Fruit fly (Drosophila melanogaster): ENCODE measurements around the gene hzg.

The hzg gene

dm6 chr3L:16050887-16051258, 46.3 kb upstream of the hzg start, which contains the start of gene Diap1 (continued):
- TF ChIP-seq Dek (tag; optimal IDR thresholded peaks at IDR 0.05) (no peak), mld (GFP tag; IDR thresholded peaks at IDR 0.05; ENCODE audit: partially characterized antibody) (peak; percentile 67; the same call in 2 of the 3 replicates), ken (GFP tag; IDR thresholded peaks at IDR 0.05) (no peak), unc-4 (GFP tag; IDR thresholded peaks at IDR 0.05; ENCODE audit: partially characterized antibody) (peak; percentile 88), CG8290 (GFP tag; optimal IDR thresholded peaks at IDR 0.05) (peak; percentile 72), CG8290 (tag; optimal IDR thresholded peaks at IDR 0.05) (peak in 1 of 2 experiments; percentile 59), CG13287 (GFP tag; IDR thresholded peaks at IDR 0.05; ENCODE audit: partially characterized antibody) (peak; percentile 94), sob (GFP tag; IDR thresholded peaks at IDR 0.05) (no peak), CG6272 (GFP tag; IDR thresholded peaks at IDR 0.05) (0 out of 2 replicates have a peak, but pooled peaks have one; percentile 31), CG17328 (GFP tag; IDR thresholded peaks at IDR 0.05) (no peak), zen2 (GFP tag; IDR thresholded peaks at IDR 0.05; ENCODE audit: partially characterized antibody) (peak; percentile 91; the same call in 2 of the 3 replicates), gce (GFP tag; IDR thresholded peaks at IDR 0.05) (no peak), CG8944 (GFP tag; optimal IDR thresholded peaks at IDR 0.05) (no peak), CG12769 (tag; optimal IDR thresholded peaks at IDR 0.05) (no peak), hkb (optimal IDR thresholded peaks at IDR 0.05) (peak; percentile 52), hkb (GFP tag; IDR thresholded peaks at IDR 0.05) (no peak), nerfin-2 (GFP tag; IDR thresholded peaks at IDR 0.05; ENCODE audit: partially characterized antibody) (peak; percentile 84), CG9215 (GFP tag; IDR thresholded peaks at IDR 0.05) (peak; percentile 21; the same call in 1 of the 2 replicates), CG15479 (GFP tag; optimal IDR thresholded peaks at IDR 0.05) (no peak), amos (GFP tag; IDR thresholded peaks at IDR 0.05; ENCODE audit: partially characterized antibody) (peak; percentile 89; the same call in 1 of the 2 replicates), BEAF-32 (GFP tag; optimal IDR thresholded peaks at IDR 0.05) (peak; percentile 89), dmrt11E (tag; optimal IDR thresholded peaks at IDR 0.05) (no peak), HLH4C (GFP tag; IDR thresholded peaks at IDR 0.05; ENCODE audit: partially characterized antibody) (peak; percentile 91), row (GFP tag; IDR thresholded peaks at IDR 0.05) (0 out of 3 replicates have a peak, but pooled peaks have one; percentile 36), fd64A (GFP tag; optimal IDR thresholded peaks at IDR 0.05) (no peak), zen (tag; optimal IDR thresholded peaks at IDR 0.05) (peak; percentile 37), crc (GFP tag; optimal IDR thresholded peaks at IDR 0.05) (no peak), chif (GFP tag; optimal IDR thresholded peaks at IDR 0.05) (peak in 1 of 2 experiments; percentile 10), pita (GFP tag; optimal IDR thresholded peaks at IDR 0.05) (peak; percentile 87), CG32772 (GFP tag; IDR thresholded peaks at IDR 0.05) (0 out of 2 replicates have a peak, but pooled peaks have one; percentile 1), CG1832 (GFP tag; optimal IDR thresholded peaks at IDR 0.05) (no peak), CG16813 (GFP tag; IDR thresholded peaks at IDR 0.05; ENCODE audit: partially characterized antibody) (peak; percentile 87), CG10431 (GFP tag; optimal IDR thresholded peaks at IDR 0.05) (no peak), hbn (GFP tag; IDR thresholded peaks at IDR 0.05; ENCODE audit: partially characterized antibody) (peak; percentile 82), CG7987 (GFP tag; optimal IDR thresholded peaks at IDR 0.05) (peak; percentile 34), vnd (GFP tag; IDR thresholded peaks at IDR 0.05; ENCODE audit: partially characterized antibody) (peak; percentile 81; the same call in 2 of the 3 replicates), sna (GFP tag; IDR thresholded peaks at IDR 0.05; ENCODE audit: partially characterized antibody) (peak; percentile 91), Hand (GFP tag; optimal IDR thresholded peaks at IDR 0.05) (no peak), CG32767 (GFP tag; IDR thresholded peaks at IDR 0.05) (no peak), CG2116 (GFP tag; optimal IDR thresholded peaks at IDR 0.05) (peak; percentile 95), Stat92E (GFP tag; optimal IDR thresholded peaks at IDR 0.05) (peak in 1 of 3 experiments; percentile 72), CG9932 (GFP tag; IDR thresholded peaks at IDR 0.05) (peak; percentile 45), Dp (GFP tag; optimal IDR thresholded peaks at IDR 0.05) (peak; percentile 85), CG13624 (GFP tag; optimal IDR thresholded peaks at IDR 0.05) (peak; percentile 50), CG2712 (tag; optimal IDR thresholded peaks at IDR 0.05) (peak; percentile 18), nau (GFP tag; optimal IDR thresholded peaks at IDR 0.05) (no peak), run (tag; optimal IDR thresholded peaks at IDR 0.05) (no peak), CG15514 (GFP tag; optimal IDR thresholded peaks at IDR 0.05) (peak; percentile 96), Hmr (GFP tag; optimal IDR thresholded peaks at IDR 0.05) (peak; percentile 31)
